Fruit fly (Drosophila melanogaster) Kc167 (cell line): Measurements from ENCODE around the gene Syx5.

ENCODE experiments used
- Myc ChIP-seq: fragments of >200 bp; optimal IDR thresholded peaks from 2 replicates; lab custom pipeline; 2017; ENCODE audit warnings: missing external identifiers
- Sin3A ChIP-seq: fragments of >200 bp; optimal IDR thresholded peaks from 2 replicates; lab custom pipeline; 2018; ENCODE audit warnings: missing external identifiers
- h ChIP-seq: fragments of >200 bp; optimal IDR thresholded peaks from 3 replicates; lab custom pipeline; 2018; ENCODE audit warnings: missing external identifiers
- insv ChIP-seq: fragments of >200 bp; optimal IDR thresholded peaks from 3 replicates; lab custom pipeline; 2018; ENCODE audit warnings: missing external identifiers
- ttk ChIP-seq: sonication (Bioruptor generic); optimal IDR thresholded peaks from 2 replicates; lab custom pipeline; 2017; ENCODE audit warnings: missing external identifiers

DNA sequence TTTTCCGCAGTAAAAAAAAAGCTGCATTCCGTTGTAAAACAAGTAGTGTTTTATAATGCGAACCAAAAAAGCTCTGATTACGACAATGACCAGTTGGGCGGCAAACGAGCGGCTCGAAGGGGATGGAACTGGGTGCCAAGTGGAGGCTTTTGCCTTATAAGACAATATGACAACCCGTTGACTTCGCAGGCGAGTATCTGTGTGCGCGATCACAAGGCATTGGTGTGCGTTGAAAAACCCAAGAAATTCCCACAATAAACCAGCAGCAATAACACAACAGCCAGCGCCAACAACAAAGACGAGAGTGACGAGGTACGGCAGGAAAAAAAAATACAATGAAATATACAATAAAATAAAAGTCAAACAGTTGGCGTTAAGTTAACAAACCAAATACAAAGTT is 7.9 kb downstream of the Syx5 start:
- no peak for TF ChIP-seq ttk (lab: Kevin White, UChicago)
- TF ChIP-seq h = no peak
- no peak for TF ChIP-seq Myc (lab: Kevin White, UChicago)
- TF ChIP-seq insv (lab: Kevin White, UChicago) = no peak
- TF ChIP-seq Sin3A (lab: Kevin White, UChicago) = no peak
